Worm (Caenorhabditis elegans): Measurements from ENCODE around the gene K03H1.11.
A peak's percentile ranks its signal among the peaks of the same experiment; 100 is the strongest.

The K03H1.11 gene

DNA sequence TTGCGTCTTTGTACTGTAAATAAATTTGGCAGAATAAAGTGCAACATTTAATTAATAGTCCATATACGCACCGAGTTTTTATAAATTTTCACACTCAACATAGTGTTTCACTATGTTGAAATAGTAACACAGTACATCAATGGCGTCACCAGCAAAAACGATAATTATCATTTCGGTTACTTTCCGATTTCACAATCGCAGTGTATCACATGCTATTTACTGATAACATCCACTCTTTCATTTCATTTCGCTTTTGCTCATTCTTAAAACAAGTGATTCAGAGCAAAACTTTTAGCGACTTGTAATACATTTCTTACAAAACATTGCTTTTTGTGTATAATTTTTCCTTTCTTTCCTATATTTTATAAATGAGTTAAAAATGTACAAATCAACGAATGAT lies 38.0 kb downstream of the K03H1.11 start, which contains the start of gene cbp-3:
Gene cbp-3, plus strand, starts transcription at position 272 of the 400 bp plus-strand sequence.
- TF ChIP-seq elt-2 (tag; optimal IDR thresholded peaks at IDR 0.05) (peak; percentile 28), pha-4 (tag; optimal IDR thresholded peaks at IDR 0.05) (no peak)

DNA sequence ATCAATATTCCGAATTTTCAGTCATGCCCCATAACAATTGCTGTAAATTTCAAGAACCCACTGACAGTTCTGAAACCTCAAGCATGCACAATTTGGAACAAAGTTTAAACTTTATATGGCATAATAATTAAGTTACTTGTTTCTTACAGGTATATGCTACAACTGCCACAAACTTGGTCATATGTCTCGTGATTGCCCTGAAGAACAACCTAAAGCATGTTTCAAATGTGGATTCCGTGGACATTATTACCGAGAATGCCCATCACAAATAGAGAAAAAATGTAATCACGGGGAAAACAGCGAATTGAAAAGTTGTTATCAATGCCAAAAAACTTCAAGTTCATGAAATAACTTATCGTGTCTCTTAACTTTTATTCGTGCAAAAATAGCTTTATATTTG lies 38.8 kb downstream of the K03H1.11 start:
- TF ChIP-seq ceh-14 (tag; optimal IDR thresholded peaks at IDR 0.05), result no peak
- TF ChIP-seq madf-2 (tag; optimal IDR thresholded peaks at IDR 0.05), result no peak
- no peak for TF ChIP-seq dmd-4 (tag; optimal IDR thresholded peaks at IDR 0.05; ENCODE audit: borderline replicate concordance)
- TF ChIP-seq nhr-11 (tag; optimal IDR thresholded peaks at IDR 0.05), result no peak
- no peak for TF ChIP-seq fkh-6 (tag; optimal IDR thresholded peaks at IDR 0.05)
- TF ChIP-seq unc-3 (GFP tag; conservative IDR thresholded peaks at IDR 0.05), result no peak
- TF ChIP-seq unc-3 (tag; optimal IDR thresholded peaks at IDR 0.05), result no peak
- TF ChIP-seq ceh-18 (tag; optimal IDR thresholded peaks at IDR 0.05), result no peak
- TF ChIP-seq syd-9 (tag; optimal IDR thresholded peaks at IDR 0.05), result no peak
- TF ChIP-seq gmeb-2 (tag; optimal IDR thresholded peaks at IDR 0.05), result no peak

DNA sequence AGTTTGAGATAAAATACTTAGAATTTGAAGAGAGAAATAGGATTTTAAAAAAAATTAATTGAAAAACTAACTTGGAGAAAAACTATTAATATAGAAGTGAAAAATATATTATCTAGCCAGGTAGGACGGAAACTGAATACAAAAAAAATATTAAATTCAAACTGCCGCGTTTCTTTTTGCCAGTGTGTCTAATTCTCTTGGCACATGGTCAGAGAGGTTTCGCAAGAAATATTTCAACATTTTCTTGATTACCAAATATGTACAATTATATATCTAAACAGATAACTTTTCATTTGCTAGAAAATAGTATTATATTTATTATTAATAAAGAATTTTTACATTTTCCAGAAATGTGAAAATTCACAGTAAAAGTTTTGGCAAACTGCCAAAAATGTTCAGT lies 39.3 kb downstream of the K03H1.11 start:
- no peak for TF ChIP-seq gmeb-2 (tag; optimal IDR thresholded peaks at IDR 0.05)

DNA sequence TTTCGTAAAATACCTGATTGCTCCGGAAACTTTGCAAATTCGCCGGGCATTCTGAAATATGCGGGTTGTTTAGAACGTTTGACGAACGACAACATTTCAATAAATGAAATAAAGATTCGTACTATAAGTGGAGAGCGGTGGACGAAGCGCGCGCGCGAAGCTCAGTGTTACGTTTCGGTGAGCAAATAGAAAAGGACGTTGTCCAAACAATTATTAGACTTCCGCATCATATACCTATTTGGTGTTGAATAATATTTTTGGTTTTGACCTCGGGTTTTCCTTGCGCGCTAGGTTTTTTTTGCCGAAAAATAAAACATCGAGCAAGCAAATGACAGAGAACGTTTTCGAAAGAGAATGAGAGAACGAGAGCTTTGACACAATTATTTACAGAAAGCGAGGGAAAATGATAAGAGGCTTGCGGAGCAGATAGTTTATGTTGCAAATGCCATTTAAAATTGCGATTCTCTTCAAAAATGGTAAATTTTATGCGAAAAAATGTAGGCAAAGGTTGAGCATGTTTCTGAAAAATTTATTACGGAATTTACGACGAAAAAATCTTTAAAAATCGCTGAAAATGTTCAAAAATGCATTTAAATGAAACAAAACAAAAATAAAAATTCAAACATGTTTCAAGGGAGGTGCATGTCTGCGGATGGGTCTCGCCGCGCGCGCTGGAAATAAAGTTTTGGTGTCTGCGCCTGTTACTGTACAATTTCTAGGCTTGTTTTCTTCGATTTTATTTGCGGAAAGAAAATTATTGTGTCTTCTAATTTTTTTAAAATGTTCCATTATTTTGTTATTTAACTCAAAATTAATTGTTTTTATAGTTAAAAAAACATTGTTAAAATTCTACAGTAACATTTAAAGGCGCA lies 40.9 kb downstream of the K03H1.11 start, which contains the start of the genes cyld-1 and F40F12.9:
Gene cyld-1, minus strand, starts transcription at position 51 of the 872 bp plus-strand sequence.
Gene F40F12.9, plus strand, starts transcription at position 721 of the 872 bp plus-strand sequence.
- TF ChIP-seq fax-1 (tag; optimal IDR thresholded peaks at IDR 0.05) (no peak), ref-2 (tag; optimal IDR thresholded peaks at IDR 0.05) (no peak), pag-3 (tag; optimal IDR thresholded peaks at IDR 0.05; ENCODE audit: borderline replicate concordance) (no peak), fkh-6 (tag; optimal IDR thresholded peaks at IDR 0.05) (no peak), ama-1 (optimal IDR thresholded peaks at IDR 0.05) (no peak), unc-86 (tag; optimal IDR thresholded peaks at IDR 0.05) (no peak), ceh-34 (tag; optimal IDR thresholded peaks at IDR 0.05) (no peak), F13H6.1 (tag; optimal IDR thresholded peaks at IDR 0.05) (no peak), elt-2 (tag; optimal IDR thresholded peaks at IDR 0.05) (no peak), ceh-22 (tag; optimal IDR thresholded peaks at IDR 0.05) (no peak), syd-9 (tag; optimal IDR thresholded peaks at IDR 0.05) (no peak), madf-2 (tag; optimal IDR thresholded peaks at IDR 0.05) (no peak), nfya-1 (tag; optimal IDR thresholded peaks at IDR 0.05) (no peak), pros-1 (tag; optimal IDR thresholded peaks at IDR 0.05) (no peak), npax-4 (tag; optimal IDR thresholded peaks at IDR 0.05) (no peak), C08G9.2 (tag; optimal IDR thresholded peaks at IDR 0.05) (no peak)

DNA sequence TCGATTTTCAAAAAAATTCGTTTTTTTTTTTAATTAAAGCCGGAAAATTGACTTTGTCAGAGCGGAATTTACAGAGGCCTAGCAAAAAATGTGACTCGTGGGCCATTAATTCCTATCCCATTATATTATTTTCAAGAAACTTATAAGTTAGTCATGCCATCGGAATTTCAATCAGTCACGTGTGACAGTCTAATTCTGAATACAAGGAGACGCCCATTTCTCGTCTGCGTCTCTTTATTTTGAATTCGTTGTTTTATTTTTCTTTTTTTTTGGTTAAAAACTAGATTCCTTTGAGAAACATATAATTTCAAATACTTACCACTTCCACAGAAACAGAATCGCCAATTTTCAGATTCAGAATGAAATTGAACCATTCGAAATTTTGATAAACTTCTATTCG lies 43.0 kb downstream of the K03H1.11 start:
- TF ChIP-seq rnt-1 (tag; optimal IDR thresholded peaks at IDR 0.05) (no peak), unc-86 (tag; optimal IDR thresholded peaks at IDR 0.05) (no peak), hlh-8 (tag; optimal IDR thresholded peaks at IDR 0.05) (no peak), C08G9.2 (tag; optimal IDR thresholded peaks at IDR 0.05) (no peak), T23F11.4 (GFP tag; optimal IDR thresholded peaks at IDR 0.05) (no peak), elt-2 (tag; optimal IDR thresholded peaks at IDR 0.05) (no peak), madf-2 (tag; optimal IDR thresholded peaks at IDR 0.05) (no peak), elt-4 (tag; optimal IDR thresholded peaks at IDR 0.05) (no peak), dmd-4 (tag; optimal IDR thresholded peaks at IDR 0.05; ENCODE audit: borderline replicate concordance) (no peak), ama-1 (optimal IDR thresholded peaks at IDR 0.05) (no peak), syd-9 (tag; optimal IDR thresholded peaks at IDR 0.05) (no peak), unc-42 (tag; optimal IDR thresholded peaks at IDR 0.05) (no peak), ceh-22 (tag; optimal IDR thresholded peaks at IDR 0.05) (no peak), lim-6 (tag; optimal IDR thresholded peaks at IDR 0.05) (no peak), ref-2 (tag; optimal IDR thresholded peaks at IDR 0.05) (no peak), zip-5 (tag; optimal IDR thresholded peaks at IDR 0.05) (no peak), pqm-1 (tag; optimal IDR thresholded peaks at IDR 0.05) (no peak), sox-2 (GFP tag; IDR thresholded peaks at IDR 0.05) (no peak), ttx-3 (tag; optimal IDR thresholded peaks at IDR 0.05) (no peak), tbx-2 (tag; optimal IDR thresholded peaks at IDR 0.05) (no peak)

Data from whole organism, late embryonic.